Fruit fly (Drosophila melanogaster) whole organism, embryonic: ENCODE data around the gene CG5498.

ENCODE experiments used
- ATbp ChIP-seq: fragments of 200-800 bp; sonication (Bioruptor generic); optimal IDR thresholded peaks from 2 replicates; lab custom pipeline; 2017; ENCODE audit warnings: missing biosample characterization, mild to moderate bottlenecking, missing genetic modification characterization, missing genetic modification reagents
- BEAF-32 ChIP-seq: fragments of 200-800 bp; sonication (Bioruptor generic); optimal IDR thresholded peaks from 3 replicates; lab custom pipeline; 2017; ENCODE audit warnings: missing biosample characterization, missing genetic modification characterization, mild to moderate bottlenecking, moderate library complexity, missing genetic modification reagents
- Bgb ChIP-seq: fragments of 200-800 bp; sonication (Bioruptor generic); IDR thresholded peaks from 2 replicates; pipeline ENCODE4 v1.3.6; 2022; ENCODE audit warnings: missing biosample characterization, missing genetic modification characterization; ENCODE audit not compliant: partially characterized antibody
- CG10209 ChIP-seq: fragments of 200-800 bp; sonication (Bioruptor generic); optimal IDR thresholded peaks from 3 replicates; lab custom pipeline; 2017; ENCODE audit warnings: missing biosample characterization, mild to moderate bottlenecking, missing genetic modification characterization, missing genetic modification reagents
- CG10321 ChIP-seq: fragments of 200-800 bp; sonication (Bioruptor generic); IDR thresholded peaks from 2 replicates; pipeline ENCODE4 v1.3.6; 2022; ENCODE audit warnings: missing biosample characterization, missing genetic modification characterization
- CG10543 ChIP-seq: fragments of 200-800 bp; sonication (Bioruptor generic); optimal IDR thresholded peaks from 3 replicates; lab custom pipeline; 2017; ENCODE audit warnings: missing biosample characterization, mild to moderate bottlenecking, missing genetic modification characterization, moderate library complexity
- CG14667 ChIP-seq: fragments of 200-800 bp; sonication (Bioruptor generic); IDR thresholded peaks from 2 replicates; pipeline ENCODE4 v1.3.6; 2022; ENCODE audit warnings: missing biosample characterization, missing genetic modification characterization
- CG14860 ChIP-seq: fragments of 200-800 bp; sonication (Bioruptor generic); IDR thresholded peaks from 3 replicates; pipeline ENCODE4 v1.3.6; 2022; ENCODE audit warnings: missing biosample characterization, missing genetic modification characterization; ENCODE audit not compliant: partially characterized antibody
- CG15514 ChIP-seq: fragments of 200-800 bp; sonication (Bioruptor generic); optimal IDR thresholded peaks from 3 replicates; lab custom pipeline; 2017; ENCODE audit warnings: missing biosample characterization, missing genetic modification characterization, mild to moderate bottlenecking, moderate library complexity, missing genetic modification reagents
- CG16779 ChIP-seq: fragments of 200-800 bp; sonication (Bioruptor generic); IDR thresholded peaks from 2 replicates; pipeline ENCODE4 v1.3.6; 2022; ENCODE audit warnings: missing biosample characterization, missing genetic modification characterization
- CG17385 ChIP-seq: fragments of 200-800 bp; sonication (Bioruptor generic); optimal IDR thresholded peaks from 3 replicates; lab custom pipeline; 2018; ENCODE audit warnings: missing biosample characterization, mild to moderate bottlenecking, missing genetic modification characterization
- CG2875 ChIP-seq: fragments of 200-800 bp; sonication (Bioruptor generic); optimal IDR thresholded peaks from 2 replicates; lab custom pipeline; 2017; ENCODE audit warnings: missing biosample characterization, mild to moderate bottlenecking, missing genetic modification characterization, missing genetic modification reagents
- CG31388 ChIP-seq: fragments of 200-800 bp; sonication (Bioruptor generic); optimal IDR thresholded peaks from 2 replicates; lab custom pipeline; 2016; ENCODE audit warnings: missing biosample characterization, missing genetic modification characterization
- CG33557 ChIP-seq: fragments of 200-800 bp; sonication (Bioruptor generic); optimal IDR thresholded peaks from 2 replicates; lab custom pipeline; 2019; ENCODE audit warnings: missing biosample characterization, mild to moderate bottlenecking, missing genetic modification characterization, moderate library complexity
- CG4360 ChIP-seq: fragments of 200-800 bp; sonication (Bioruptor generic); IDR thresholded peaks from 2 replicates; pipeline ENCODE4 v1.3.6; 2022; ENCODE audit warnings: missing biosample characterization, missing genetic modification characterization
- CG4854 ChIP-seq: fragments of 200-800 bp; sonication (Bioruptor generic); optimal IDR thresholded peaks from 2 replicates; lab custom pipeline; 2016; ENCODE audit warnings: missing biosample characterization, missing genetic modification characterization, inconsistent platforms
- CHES-1-like ChIP-seq: fragments of 200-800 bp; sonication (Bioruptor generic); optimal IDR thresholded peaks from 2 replicates; lab custom pipeline; 2016; ENCODE audit warnings: missing biosample characterization, missing genetic modification characterization
- Ets65A ChIP-seq: fragments of 200-800 bp; sonication (Bioruptor generic); peaks from one replicate; lab custom pipeline; 2016; ENCODE audit warnings: missing biosample characterization, missing genetic modification characterization
- Fer3 ChIP-seq: fragments of 200-800 bp; sonication (Bioruptor generic); optimal IDR thresholded peaks from 2 replicates; lab custom pipeline; 2018; ENCODE audit warnings: missing biosample characterization, mild to moderate bottlenecking, missing genetic modification characterization, moderate library complexity
- GATAe ChIP-seq: fragments of 200-800 bp; sonication (Bioruptor generic); conservative IDR thresholded peaks from 2 replicates; pipeline ENCODE4 v1.3.6; 2022; ENCODE audit warnings: missing biosample characterization, missing genetic modification characterization
- HLHmδ ChIP-seq: fragments of 200-800 bp; sonication (Bioruptor generic); optimal IDR thresholded peaks from 2 replicates; lab custom pipeline; 2018; ENCODE audit warnings: missing biosample characterization, mild to moderate bottlenecking, missing genetic modification characterization, moderate library complexity
- Hmr ChIP-seq: fragments of 200-800 bp; sonication (Bioruptor generic); optimal IDR thresholded peaks from 3 replicates; lab custom pipeline; 2017; ENCODE audit warnings: mild to moderate bottlenecking, missing biosample characterization, missing genetic modification reagents, missing genetic modification characterization
- Lim3 ChIP-seq: fragments of 200-800 bp; sonication (Bioruptor generic); IDR thresholded peaks from 2 replicates; pipeline ENCODE4 v1.3.6; 2022; ENCODE audit warnings: missing biosample characterization, missing genetic modification characterization
- MESR4 ChIP-seq: fragments of 200-800 bp; sonication (Bioruptor generic); optimal IDR thresholded peaks from 2 replicates; lab custom pipeline; 2018; ENCODE audit warnings: missing biosample characterization, mild to moderate bottlenecking, missing genetic modification characterization, moderate library complexity
- Mrtf ChIP-seq: fragments of 200-800 bp; sonication (Bioruptor generic); IDR thresholded peaks from 3 replicates; pipeline ENCODE4 v1.3.6; 2022; ENCODE audit warnings: missing biosample characterization, missing genetic modification characterization
- NK7.1 ChIP-seq: fragments of 200-800 bp; sonication (Bioruptor generic); optimal IDR thresholded peaks from 3 replicates; lab custom pipeline; 2016; ENCODE audit warnings: missing biosample characterization, missing genetic modification characterization
- PHDP ChIP-seq: fragments of 200-800 bp; sonication (Bioruptor generic); optimal IDR thresholded peaks from 3 replicates; lab custom pipeline; 2018; ENCODE audit warnings: missing biosample characterization, mild to moderate bottlenecking, missing genetic modification characterization, moderate library complexity
- Sry-δ ChIP-seq: fragments of 200-800 bp; sonication (Bioruptor generic); optimal IDR thresholded peaks from 2 replicates; lab custom pipeline; 2016; ENCODE audit warnings: missing biosample characterization, missing genetic modification characterization
- ap ChIP-seq: fragments of 200-800 bp; sonication (Bioruptor generic); IDR thresholded peaks from 2 replicates; pipeline ENCODE4 v1.3.6; 2022; ENCODE audit warnings: missing biosample characterization, missing genetic modification characterization
- bbx ChIP-seq: fragments of 200-800 bp; sonication (Bioruptor generic); IDR thresholded peaks from 2 replicates; pipeline ENCODE4 v1.3.6; 2022; ENCODE audit warnings: missing biosample characterization, missing genetic modification characterization; ENCODE audit not compliant: partially characterized antibody
- dmrt99B ChIP-seq: fragments of 200-800 bp; sonication (Bioruptor generic); optimal IDR thresholded peaks from 2 replicates; lab custom pipeline; 2018; ENCODE audit warnings: missing biosample characterization, mild to moderate bottlenecking, missing genetic modification characterization, moderate library complexity
- dpn ChIP-seq, 2 experiments: fragments of 200-800 bp; sonication (Bioruptor generic); optimal IDR thresholded peaks; 3 replicates each; lab custom pipeline; 2016; ENCODE audit warnings: missing biosample characterization in 2 of 2, missing genetic modification characterization in 2 of 2
- jing ChIP-seq: fragments of 200-800 bp; sonication (Bioruptor generic); optimal IDR thresholded peaks from 2 replicates; lab custom pipeline; 2018; ENCODE audit warnings: missing biosample characterization, mild to moderate bottlenecking, missing genetic modification characterization
- kah ChIP-seq: fragments of 200-800 bp; sonication (Bioruptor generic); optimal IDR thresholded peaks from 2 replicates; lab custom pipeline; 2018; ENCODE audit warnings: missing biosample characterization, mild to moderate bottlenecking, missing genetic modification characterization
- mam ChIP-seq: fragments of 200-800 bp; sonication (Bioruptor generic); optimal IDR thresholded peaks from 3 replicates; lab custom pipeline; 2016; ENCODE audit warnings: missing biosample characterization, missing genetic modification characterization
- mirr ChIP-seq: fragments of 200-800 bp; sonication (Bioruptor generic); optimal IDR thresholded peaks from 3 replicates; lab custom pipeline; 2018; ENCODE audit warnings: missing biosample characterization, mild to moderate bottlenecking, missing genetic modification characterization
- mld ChIP-seq: fragments of 200-800 bp; sonication (Bioruptor generic); IDR thresholded peaks from 3 replicates; pipeline ENCODE4 v1.3.6; 2022; ENCODE audit warnings: missing biosample characterization, missing genetic modification characterization; ENCODE audit not compliant: partially characterized antibody
- nerfin-2 ChIP-seq: fragments of 200-800 bp; sonication (Bioruptor generic); IDR thresholded peaks from 2 replicates; pipeline ENCODE4 v1.3.6; 2022; ENCODE audit warnings: missing biosample characterization, missing genetic modification characterization; ENCODE audit not compliant: partially characterized antibody
- pan ChIP-seq, 4 experiments: fragments of >200 bp in 3 of 4; fragments of 200-800 bp in 1 of 4; sonication (Bioruptor generic) in 1 of 4; optimal IDR thresholded peaks in 3 of 4; IDR thresholded peaks in 1 of 4; 2 replicates each; pipeline versions ENCODE4 v1.3.6 to Lab custom; 2017 to 2022; ENCODE audit warnings: missing biosample characterization in 2 of 4, missing genetic modification characterization in 2 of 4, mixed read lengths in 1 of 4
- rib ChIP-seq: fragments of 200-800 bp; sonication (Bioruptor generic); IDR thresholded peaks from 2 replicates; pipeline ENCODE4 v1.3.6; 2022; ENCODE audit warnings: missing biosample characterization, missing genetic modification characterization
- sens ChIP-seq: fragments of 200-800 bp; sonication (Bioruptor generic); peaks from one replicate; lab custom pipeline; 2016; ENCODE audit warnings: missing biosample characterization, missing genetic modification characterization
- sob ChIP-seq: fragments of 200-800 bp; sonication (Bioruptor generic); IDR thresholded peaks from 2 replicates; pipeline ENCODE4 v1.3.6; 2022; ENCODE audit warnings: missing biosample characterization, missing genetic modification characterization
- ssp ChIP-seq: fragments of 200-800 bp; sonication (Bioruptor generic); IDR thresholded peaks from 2 replicates; pipeline ENCODE4 v1.3.6; 2022; ENCODE audit warnings: missing biosample characterization, missing genetic modification characterization
- trh ChIP-seq: fragments of 200-800 bp; sonication (Bioruptor generic); optimal IDR thresholded peaks from 2 replicates; lab custom pipeline; 2016; ENCODE audit warnings: missing biosample characterization, missing genetic modification characterization
- unc-4 ChIP-seq: fragments of 200-800 bp; sonication (Bioruptor generic); IDR thresholded peaks from 2 replicates; pipeline ENCODE4 v1.3.6; 2022; ENCODE audit warnings: missing biosample characterization, missing genetic modification characterization; ENCODE audit not compliant: partially characterized antibody
- zf30C ChIP-seq: fragments of 200-800 bp; sonication (Bioruptor generic); optimal IDR thresholded peaks from 3 replicates; lab custom pipeline; 2018; ENCODE audit warnings: missing biosample characterization, mild to moderate bottlenecking, missing genetic modification characterization

CG5498 gene

dm6 chr3L:20399550-20400109 is 15.7 kb upstream of the CG5498 start (continued):
- TF ChIP-seq pan (optimal IDR thresholded peaks at IDR 0.05; lab: Kevin White, UChicago): no peak
- peak in 1 of 2 experiments; percentile 89 for TF ChIP-seq pan (GFP tag; optimal IDR thresholded peaks at IDR 0.05 in 1 of 2, IDR thresholded peaks at IDR 0.05 in 1 of 2)
- TF ChIP-seq CG31388 (GFP tag; lab: Kevin White, UChicago): peak; percentile 58
- no peak for TF ChIP-seq BEAF-32
- peak; percentile 87 for TF ChIP-seq CG10209 (GFP tag; lab: Kevin White, UChicago)
- peak; percentile 70 for TF ChIP-seq kah
- peak; percentile 24 for TF ChIP-seq ap
- TF ChIP-seq rib (GFP tag; lab: Robert Waterston, UW): peak; percentile 84
- peak; percentile 77 for TF ChIP-seq jing (GFP tag; lab: Kevin White, UChicago)
- TF ChIP-seq CG15514 (GFP tag; lab: Kevin White, UChicago): peak; percentile 78
- TF ChIP-seq CG33557 (GFP tag; lab: Kevin White, UChicago): peak; percentile 63
- peak; percentile 67 for TF ChIP-seq CG2875 (GFP tag; lab: Kevin White, UChicago)
- TF ChIP-seq CG10543 (GFP tag; lab: Kevin White, UChicago): peak; percentile 92
- peak; percentile 89 for TF ChIP-seq Fer3 (tag; lab: Kevin White, UChicago)
- peak; percentile 63 for TF ChIP-seq NK7.1 (GFP tag; lab: Kevin White, UChicago)
- peak; percentile 66 for TF ChIP-seq CG16779 (GFP tag; lab: Robert Waterston, UW)
- TF ChIP-seq dmrt99B: peak; percentile 94
- TF ChIP-seq CG14667 (GFP tag; lab: Robert Waterston, UW): peak; percentile 74
- TF ChIP-seq Sry-δ (GFP tag; lab: Kevin White, UChicago): peak; percentile 31
- peak; percentile 75 for TF ChIP-seq CG4854
- TF ChIP-seq PHDP (tag; lab: Kevin White, UChicago): peak; percentile 92
- peak; percentile 95 for TF ChIP-seq sens (GFP tag; lab: Kevin White, UChicago)
- peak; percentile 85 for TF ChIP-seq CG17385 (GFP tag; lab: Kevin White, UChicago)
- peak; percentile 86 for TF ChIP-seq mam (GFP tag; lab: Kevin White, UChicago)
- TF ChIP-seq Mrtf (GFP tag; lab: Robert Waterston, UW): peak; percentile 78
- TF ChIP-seq CG4360: no peak
- TF ChIP-seq ATbp (GFP tag; lab: Kevin White, UChicago): peak; percentile 80
- peak; percentile 52; the same call in 1 of the 2 replicates for TF ChIP-seq Lim3 (GFP tag; lab: Robert Waterston, UW)
- TF ChIP-seq bbx: no peak
- TF ChIP-seq dpn (GFP tag; optimal IDR thresholded peaks at IDR 0.05; lab: Kevin White, UChicago): peak; percentile 84 to 88
- peak; percentile 89 for TF ChIP-seq Hmr (GFP tag; lab: Kevin White, UChicago)
- no peak for TF ChIP-seq CG14860
- TF ChIP-seq unc-4 (GFP tag; lab: Robert Waterston, UW): no peak
- TF ChIP-seq nerfin-2 (GFP tag; lab: Robert Waterston, UW): no peak
- peak; percentile 54; the same call in 1 of the 2 replicates for TF ChIP-seq CG10321 (GFP tag; lab: Robert Waterston, UW)

- TF ChIP-seq ssp (GFP tag; lab: Robert Waterston, UW): peak; percentile 63
- TF ChIP-seq mirr (GFP tag; lab: Kevin White, UChicago): peak; percentile 80
- no peak; the same call in 1 of the 2 replicates for TF ChIP-seq Bgb (GFP tag; lab: Robert Waterston, UW)
- TF ChIP-seq MESR4 (GFP tag; lab: Kevin White, UChicago): peak; percentile 3
- TF ChIP-seq mld: no peak
- 0 out of 2 replicates have a peak, but pooled peaks have one; percentile 11 for TF ChIP-seq GATAe (GFP tag; lab: Robert Waterston, UW)
- peak; percentile 81 for TF ChIP-seq zf30C (GFP tag; lab: Kevin White, UChicago)
- TF ChIP-seq CHES-1-like (GFP tag; lab: Kevin White, UChicago): peak; percentile 50
- TF ChIP-seq CG2875 (GFP tag; lab: Kevin White, UChicago): peak; percentile 80
- TF ChIP-seq ATbp (GFP tag; lab: Kevin White, UChicago): peak; percentile 85
- peak; percentile 70; the same call in 1 of the 2 replicates for TF ChIP-seq sob (GFP tag; lab: Robert Waterston, UW)
- peak; percentile 91 for TF ChIP-seq Ets65A
- peak; percentile 46 for TF ChIP-seq trh
- no peak for TF ChIP-seq HLHmδ (GFP tag; lab: Kevin White, UChicago)
Observed at dm6 chr3L:20398243-20399222, 14.6 kb upstream of the CG5498 start.
